Worm (Caenorhabditis elegans): Measurements from ENCODE around the gene Y53G8AR.6.

The Y53G8AR.6 gene

DNA sequence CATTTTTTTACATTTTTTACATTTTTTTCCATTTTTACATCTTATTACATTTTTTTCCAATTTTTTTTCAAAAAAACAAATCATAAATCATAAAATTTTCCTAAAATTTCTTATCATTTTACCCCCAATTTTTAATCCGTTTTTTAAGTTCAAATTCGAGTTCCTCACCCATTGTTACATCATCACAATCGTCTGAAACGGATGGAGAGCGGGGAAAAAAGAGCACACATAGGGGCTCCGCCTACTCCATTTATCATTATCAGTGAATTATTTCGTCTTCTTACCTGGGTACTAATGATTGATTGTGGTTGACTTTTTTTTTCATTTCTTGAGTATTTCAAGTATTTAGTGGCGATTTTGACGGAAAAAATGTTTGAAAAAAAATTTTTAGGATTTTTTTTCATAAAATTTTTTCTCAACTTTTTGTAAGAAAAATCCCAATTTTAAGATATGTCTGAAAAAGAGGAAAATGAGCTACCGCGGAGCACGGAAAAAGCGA is 12.6 kb upstream of the Y53G8AR.6 start, which contains the start of gene mfsd-8:
Gene mfsd-8 (plus strand): TSS at position 449 of the 499 bp plus-strand sequence.
- TF ChIP-seq fos-1 (tag; optimal IDR thresholded peaks at IDR 0.05): peak; percentile 82
- no peak for TF ChIP-seq unc-55 (GFP tag; optimal IDR thresholded peaks at IDR 0.05)
- TF ChIP-seq crh-2 (tag; optimal IDR thresholded peaks at IDR 0.05): peak; percentile 3
- no peak for TF ChIP-seq nhr-11 (tag; optimal IDR thresholded peaks at IDR 0.05)

ce11 chrIII:3297151-3297550 is 2.6 kb downstream of the Y53G8AR.6 start, which contains the start of gene Y53G8AR.5:
Y53G8AR.5 (plus strand) TSS chrIII:3297451.
- no peak for TF ChIP-seq mbf-1 (tag; optimal IDR thresholded peaks at IDR 0.05)
- TF ChIP-seq lin-13 (GFP tag; optimal IDR thresholded peaks at IDR 0.05): no peak
- TF ChIP-seq gmeb-1 (tag; optimal IDR thresholded peaks at IDR 0.05): no peak
- no peak for TF ChIP-seq mdl-1 (tag; optimal IDR thresholded peaks at IDR 0.05)
- TF ChIP-seq ztf-11 (tag; optimal IDR thresholded peaks at IDR 0.05): no peak
- no peak for TF ChIP-seq C34F6.9 (tag; optimal IDR thresholded peaks at IDR 0.05)
- TF ChIP-seq crh-2 (tag; optimal IDR thresholded peaks at IDR 0.05): no peak
- TF ChIP-seq unc-55 (GFP tag; optimal IDR thresholded peaks at IDR 0.05): no peak
- TF ChIP-seq ztf-4 (tag; optimal IDR thresholded peaks at IDR 0.05): no peak

- TF ChIP-seq C34F6.9 (tag; optimal IDR thresholded peaks at IDR 0.05): peak; percentile 46
- no peak for TF ChIP-seq skn-1 (tag; optimal IDR thresholded peaks at IDR 0.05)
- no peak for TF ChIP-seq sem-4 (tag; optimal IDR thresholded peaks at IDR 0.05)
- TF ChIP-seq unc-55 (GFP tag; optimal IDR thresholded peaks at IDR 0.05): peak; percentile 55
- no peak for TF ChIP-seq nhr-237 (tag; optimal IDR thresholded peaks at IDR 0.05)
- TF ChIP-seq crh-2 (tag; optimal IDR thresholded peaks at IDR 0.05): no peak
- TF ChIP-seq ZK546.5 (tag; optimal IDR thresholded peaks at IDR 0.05): no peak
- TF ChIP-seq nhr-10 (tag; optimal IDR thresholded peaks at IDR 0.05): no peak
- peak in 1 of 2 experiments; percentile 30 for TF ChIP-seq lsy-2 (tag; optimal IDR thresholded peaks at IDR 0.05)
These were observed 10.0 kb downstream of the Y53G8AR.6 start for ce11 chrIII:3304554-3304953.

DNA sequence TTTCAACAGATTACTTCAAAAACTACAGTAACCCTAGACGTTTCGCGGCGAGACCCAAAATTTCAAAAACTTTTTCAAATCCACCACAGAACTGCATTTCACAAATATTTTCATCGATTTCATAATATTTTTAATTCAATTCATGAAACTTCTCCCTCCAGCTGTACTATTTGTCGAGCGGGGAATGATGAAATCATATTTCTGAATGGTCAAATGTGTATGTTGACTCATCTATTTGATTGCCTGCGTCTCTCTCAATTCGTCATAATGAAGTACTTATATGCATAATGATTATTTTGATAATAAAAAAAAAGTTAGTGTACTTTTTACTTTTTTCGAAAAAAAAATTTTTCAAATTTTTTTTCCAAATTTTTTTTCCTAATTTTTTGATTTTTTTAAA is 11.8 kb downstream of the Y53G8AR.6 start:
- TF ChIP-seq skn-1 (tag; optimal IDR thresholded peaks at IDR 0.05) (no peak), fos-1 (tag; optimal IDR thresholded peaks at IDR 0.05) (peak; percentile 88), unc-55 (GFP tag; optimal IDR thresholded peaks at IDR 0.05) (peak; percentile 11), nhr-11 (tag; optimal IDR thresholded peaks at IDR 0.05) (no peak), sma-9 (GFP tag; optimal IDR thresholded peaks at IDR 0.05) (no peak), sma-9 (tag; optimal IDR thresholded peaks at IDR 0.05) (no peak), ZK546.5 (tag; optimal IDR thresholded peaks at IDR 0.05) (no peak), Y55F3AM.14 (GFP tag; optimal IDR thresholded peaks at IDR 0.05) (no peak), ama-1 (optimal IDR thresholded peaks at IDR 0.05) (no peak), snpc-4 (tag; optimal IDR thresholded peaks at IDR 0.05) (no peak), nhr-237 (tag; optimal IDR thresholded peaks at IDR 0.05) (no peak), mdl-1 (tag; optimal IDR thresholded peaks at IDR 0.05) (no peak), lin-11 (tag; optimal IDR thresholded peaks at IDR 0.05) (no peak), blmp-1 (tag; optimal IDR thresholded peaks at IDR 0.05; ENCODE audit: insufficient read depth) (no peak), R02D3.7 (tag; optimal IDR thresholded peaks at IDR 0.05) (no peak)

DNA sequence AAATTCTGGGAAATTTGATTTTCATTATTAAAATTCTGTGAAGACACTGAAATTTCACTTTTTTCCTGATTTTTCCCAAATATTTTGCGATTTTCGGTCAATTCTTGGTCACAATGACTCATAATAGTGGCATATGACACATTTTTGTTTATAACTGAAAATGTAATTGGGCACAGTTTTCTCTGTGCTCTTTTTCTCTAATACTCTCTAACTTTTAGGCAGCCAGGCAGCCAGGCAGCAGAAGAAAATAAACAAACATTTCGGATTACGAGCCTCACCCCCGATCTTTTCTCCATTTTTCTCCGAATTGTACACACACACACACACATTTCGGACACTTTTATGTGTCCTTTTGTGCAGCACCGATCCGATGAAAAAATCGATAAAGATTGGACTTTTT is 12.8 kb downstream of the Y53G8AR.6 start:
- TF ChIP-seq crh-2 (tag; optimal IDR thresholded peaks at IDR 0.05) (peak; percentile 4), snpc-4 (tag; optimal IDR thresholded peaks at IDR 0.05) (no peak), lsy-2 (tag; optimal IDR thresholded peaks at IDR 0.05) (peak in 1 of 2 experiments; percentile 4), nhr-129 (tag; optimal IDR thresholded peaks at IDR 0.05) (peak; percentile 41), F13H6.1 (tag; optimal IDR thresholded peaks at IDR 0.05) (peak; percentile 20), fos-1 (tag; optimal IDR thresholded peaks at IDR 0.05) (peak; percentile 45), gmeb-1 (tag; optimal IDR thresholded peaks at IDR 0.05) (no peak)

DNA sequence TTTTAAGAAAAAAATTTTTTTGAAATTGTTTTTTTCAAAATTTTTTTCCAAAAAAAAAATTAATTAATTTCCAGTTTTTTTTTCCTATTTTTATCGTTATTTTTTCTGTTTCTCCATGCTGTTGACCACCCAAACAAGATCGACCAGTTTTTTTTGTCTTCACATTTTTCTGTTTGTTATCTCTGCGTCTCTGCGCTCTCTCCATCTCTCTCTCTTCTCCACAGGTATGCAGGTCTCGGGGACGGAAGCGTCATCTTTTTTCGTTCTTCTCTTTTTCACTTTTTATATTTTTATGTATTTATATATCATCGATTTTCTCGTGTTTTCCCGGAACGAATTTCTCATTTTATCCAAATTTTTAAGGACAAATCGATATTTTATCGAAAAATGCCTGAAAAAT is 14.4 kb downstream of the Y53G8AR.6 start:
- TF ChIP-seq R02D3.7 (tag; optimal IDR thresholded peaks at IDR 0.05) (no peak), lsy-2 (tag; optimal IDR thresholded peaks at IDR 0.05) (peak in 1 of 2 experiments; percentile 34), blmp-1 (tag; optimal IDR thresholded peaks at IDR 0.05; ENCODE audit: insufficient read depth) (peak; percentile 55), fos-1 (tag; optimal IDR thresholded peaks at IDR 0.05) (peak; percentile 4), C34F6.9 (tag; optimal IDR thresholded peaks at IDR 0.05) (peak; percentile 34)

- no peak for TF ChIP-seq unc-39 (tag; optimal IDR thresholded peaks at IDR 0.05)
- TF ChIP-seq nhr-10 (tag; optimal IDR thresholded peaks at IDR 0.05): no peak
- no peak for TF ChIP-seq peb-1 (tag; optimal IDR thresholded peaks at IDR 0.05)
- TF ChIP-seq fos-1 (tag; optimal IDR thresholded peaks at IDR 0.05): no peak
- no peak for TF ChIP-seq R02D3.7 (tag; optimal IDR thresholded peaks at IDR 0.05)
- no peak for TF ChIP-seq dmd-4 (tag; optimal IDR thresholded peaks at IDR 0.05)
These were observed 15.2 kb downstream of the Y53G8AR.6 start for ce11 chrIII:3309700-3310099.
